Fruit fly (Drosophila melanogaster): ENCODE results near the gene CG14377.

Gene CG14377

DNA sequence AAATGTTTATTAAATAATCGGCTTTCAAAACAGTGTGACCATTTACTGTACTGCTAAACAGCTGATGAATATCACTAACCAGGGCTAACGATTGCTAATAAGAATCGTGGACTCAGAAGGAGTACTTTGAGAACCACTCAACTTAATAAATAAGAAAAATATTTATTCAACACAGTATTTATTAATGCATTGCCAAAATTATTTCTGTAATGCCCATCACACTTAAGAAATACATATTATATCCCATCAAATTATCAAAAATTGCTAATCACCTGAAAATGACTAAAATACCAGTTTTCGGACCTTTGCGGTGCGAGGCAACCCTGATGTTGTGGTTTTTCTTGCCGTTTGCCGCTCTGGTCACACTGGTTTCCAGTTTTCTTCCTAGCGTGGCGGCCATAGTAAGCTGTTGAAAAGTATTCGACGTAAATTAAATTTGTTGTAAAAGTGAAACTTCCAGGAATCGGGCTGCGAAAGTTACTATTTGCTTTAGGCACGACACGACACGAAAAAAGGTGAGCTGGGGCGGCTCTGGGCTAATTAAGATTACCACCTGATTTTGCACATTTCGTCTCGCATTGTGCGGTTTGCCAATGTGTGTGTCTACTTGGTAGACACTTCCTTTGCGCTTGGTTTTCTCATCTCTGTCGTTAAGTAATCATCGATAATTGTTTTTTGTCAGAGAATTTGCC, 15.7 kb upstream of the CG14377 start, which contains the start of the genes mRpS21 and Droj2 (continued):
- TF ChIP-seq Met (GFP tag; optimal IDR thresholded peaks at IDR 0.05) = peak; percentile 44
- peak; percentile 30 for TF ChIP-seq Sox15 (GFP tag; optimal IDR thresholded peaks at IDR 0.05)
- peak; percentile 81 for TF ChIP-seq Eip78C (GFP tag)
- peak; percentile 60 for TF ChIP-seq Hr4 (GFP tag; optimal IDR thresholded peaks at IDR 0.05)
- no peak for TF ChIP-seq svp (GFP tag)
- TF ChIP-seq cyc (GFP tag; optimal IDR thresholded peaks at IDR 0.05) = peak; percentile 8
- TF ChIP-seq CG6792 (GFP tag; optimal IDR thresholded peaks at IDR 0.05) = no peak
- peak; percentile 29 for TF ChIP-seq lz (GFP tag; optimal IDR thresholded peaks at IDR 0.05)
- TF ChIP-seq Ets96B (tag; optimal IDR thresholded peaks at IDR 0.05) = peak; percentile 11
- TF ChIP-seq Hr39 (GFP tag; optimal IDR thresholded peaks at IDR 0.05) = peak; percentile 41
- TF ChIP-seq esn (GFP tag; optimal IDR thresholded peaks at IDR 0.05) = peak; percentile 32
- TF ChIP-seq CG11294 (GFP tag; IDR thresholded peaks at IDR 0.05) = no peak
- TF ChIP-seq Eip75B (GFP tag; optimal IDR thresholded peaks at IDR 0.05) = peak; percentile 23
- TF ChIP-seq Sox14 (GFP tag; optimal IDR thresholded peaks at IDR 0.05) = peak; percentile 17
- peak; percentile 35 for TF ChIP-seq OdsH (GFP tag; optimal IDR thresholded peaks at IDR 0.05)

DNA sequence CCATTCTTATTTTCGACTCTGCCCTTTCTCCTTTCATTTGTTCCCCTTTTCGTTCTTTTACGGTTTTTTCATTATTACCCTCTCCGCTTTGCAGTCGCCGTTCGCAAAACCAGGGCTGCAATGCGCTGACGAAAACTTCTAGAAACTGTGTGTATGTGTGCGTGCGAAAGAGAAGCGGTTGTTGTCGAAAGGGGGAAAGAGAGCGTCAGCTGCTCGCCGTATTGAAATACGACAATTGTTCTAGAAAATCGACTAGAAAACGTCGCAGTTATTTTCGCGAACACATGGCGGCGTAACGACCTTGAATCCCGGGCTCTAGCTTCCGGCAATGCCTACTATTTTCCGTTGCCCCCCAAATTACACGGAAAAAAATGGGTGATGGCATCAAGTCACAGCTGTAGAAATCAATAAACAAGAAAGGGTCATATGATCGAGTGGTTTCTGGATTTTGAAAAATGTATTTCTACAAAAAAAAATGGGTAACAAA, 14.9 kb upstream of the CG14377 start:
- TF ChIP-seq CG15336 (GFP tag; IDR thresholded peaks at IDR 0.05) = peak; percentile 63; the same call in 1 of the 2 replicates
- TF ChIP-seq CG1621 (tag; optimal IDR thresholded peaks at IDR 0.05) = peak; percentile 56
- TF ChIP-seq CG11762 (GFP tag; optimal IDR thresholded peaks at IDR 0.05; ENCODE audit: insufficient read depth) = no peak
- no peak for TF ChIP-seq Eip78C (GFP tag)
- peak; percentile 1 for TF ChIP-seq esn (GFP tag; optimal IDR thresholded peaks at IDR 0.05)
- TF ChIP-seq Sox14 (GFP tag; optimal IDR thresholded peaks at IDR 0.05) = peak; percentile 3

dm6 chr3R:13385105-13385504, 12.5 kb upstream of the CG14377 start:
- TF ChIP-seq CG3032 (tag; optimal IDR thresholded peaks at IDR 0.05) (no peak), Lpt (GFP tag; optimal IDR thresholded peaks at IDR 0.05) (no peak), CG8632 (GFP tag; optimal IDR thresholded peaks at IDR 0.05) (no peak), Blimp-1 (GFP tag; optimal IDR thresholded peaks at IDR 0.05) (no peak)

DNA sequence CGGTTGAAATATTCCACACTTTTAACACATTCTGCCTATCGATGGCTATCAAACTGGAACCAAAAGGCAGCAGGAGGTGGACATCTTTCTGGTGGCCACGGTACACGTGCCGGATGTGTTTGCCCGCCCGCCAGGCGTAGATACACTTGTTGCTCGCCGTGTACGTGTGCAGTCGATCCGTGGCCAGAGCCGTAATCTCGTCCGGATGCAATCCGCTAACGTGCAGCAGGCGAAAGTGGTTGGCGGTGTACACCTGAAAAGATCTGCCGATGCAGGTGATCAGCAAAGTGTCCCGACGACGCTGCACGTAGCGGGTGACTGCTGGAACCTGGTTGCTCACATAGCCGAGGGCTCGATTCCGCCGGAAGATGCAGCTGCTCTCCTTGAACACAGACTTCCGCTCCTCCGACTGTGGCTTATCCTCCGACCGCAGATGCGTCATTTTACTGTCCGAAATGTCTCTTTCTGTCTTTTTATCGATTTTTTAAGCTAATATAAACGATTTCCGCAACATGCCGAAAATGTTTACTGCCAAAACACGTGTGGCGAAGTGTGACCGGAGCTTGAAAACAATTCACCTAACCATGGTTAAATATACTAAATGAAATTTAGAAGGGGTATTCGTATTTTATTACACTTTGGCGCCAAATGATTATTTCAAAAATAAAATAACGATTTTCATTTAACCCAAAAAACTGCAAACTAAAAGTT, 9.3 kb upstream of the CG14377 start, which contains the start of gene CG9799:
CG9799 (minus strand) TSS at position 550 of the 711 bp plus-strand sequence.
- peak; percentile 2 for TF ChIP-seq esn (GFP tag; optimal IDR thresholded peaks at IDR 0.05)
- peak; percentile 78 for TF ChIP-seq CG1621 (tag; optimal IDR thresholded peaks at IDR 0.05)
- TF ChIP-seq fd59A (GFP tag; optimal IDR thresholded peaks at IDR 0.05) = no peak

DNA sequence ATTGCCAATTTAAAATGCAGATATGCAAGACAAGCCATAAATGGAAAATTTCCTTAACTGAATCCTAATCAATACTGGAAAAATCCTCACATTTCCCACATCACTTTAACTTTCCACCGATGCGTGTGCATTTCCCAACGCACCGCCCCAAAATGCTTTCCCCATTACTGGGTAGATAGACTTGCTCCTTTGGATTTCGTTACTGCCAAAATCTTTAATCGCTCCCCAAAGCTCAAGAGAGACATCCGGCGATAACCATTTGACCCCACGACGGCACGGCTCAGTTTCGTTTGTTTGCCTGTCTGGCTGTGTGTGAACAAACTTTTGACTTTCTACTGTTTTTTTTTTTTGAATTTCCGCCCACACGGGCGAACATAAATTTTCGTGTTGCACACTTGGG, 7.1 kb upstream of the CG14377 start:
- TF ChIP-seq salr (GFP tag; optimal IDR thresholded peaks at IDR 0.05) = no peak
- peak; percentile 96 for TF ChIP-seq svp (GFP tag)
- TF ChIP-seq Sox102F (GFP tag; optimal IDR thresholded peaks at IDR 0.05) = no peak

DNA sequence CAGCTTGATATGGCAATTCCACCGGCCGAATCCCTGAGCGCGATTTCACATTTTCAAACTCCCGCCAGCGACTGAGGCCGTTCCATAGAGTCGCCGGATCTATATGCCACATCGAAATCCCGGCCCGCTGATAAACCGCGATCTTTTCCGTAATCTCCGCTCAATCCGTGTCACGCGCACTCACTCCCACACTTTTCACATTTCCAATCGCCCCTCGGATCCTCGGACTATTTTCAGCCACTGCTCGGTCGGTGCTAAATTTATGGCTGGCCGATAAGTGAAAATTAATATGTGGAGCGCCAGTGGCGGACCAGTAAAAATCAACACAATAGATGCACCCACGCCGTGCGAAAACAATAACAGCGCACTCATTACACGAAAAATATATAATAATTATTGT, 4.6 kb upstream of the CG14377 start:
- TF ChIP-seq svp (GFP tag) (peak; percentile 96), Ets21C (GFP tag; optimal IDR thresholded peaks at IDR 0.05) (no peak), Sox102F (GFP tag; optimal IDR thresholded peaks at IDR 0.05) (no peak), eg (GFP tag; IDR thresholded peaks at IDR 0.05) (no peak), Hr4 (GFP tag; optimal IDR thresholded peaks at IDR 0.05) (no peak), CG3032 (tag; optimal IDR thresholded peaks at IDR 0.05) (no peak)

DNA sequence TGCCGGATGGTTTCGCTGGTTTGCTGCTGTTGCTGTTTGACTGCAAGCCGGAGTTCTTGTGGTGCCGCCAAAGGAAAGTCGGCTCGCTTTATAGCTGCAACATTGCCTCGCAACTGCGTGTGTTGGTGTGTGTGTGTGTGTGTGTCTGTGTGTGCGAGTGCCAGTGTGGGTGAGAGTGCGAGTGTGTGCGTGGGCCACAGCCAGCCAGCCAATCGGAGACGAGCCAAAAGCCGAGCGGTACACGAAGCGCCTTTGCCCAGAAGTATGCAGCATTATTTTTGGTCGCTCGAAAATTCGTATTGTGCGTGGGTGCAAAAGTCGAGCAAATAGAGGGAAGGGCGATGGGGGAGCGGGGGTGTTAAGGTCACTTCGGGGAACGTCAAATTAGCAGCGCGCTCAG, 2.5 kb upstream of the CG14377 start, which contains the start of gene CCHa2:
CCHa2 (minus strand) TSS at position 65 of the 400 bp plus-strand sequence.
- no peak for TF ChIP-seq CG6792 (GFP tag; optimal IDR thresholded peaks at IDR 0.05)
